Fruit fly (Drosophila melanogaster): Measurements from ENCODE around the gene CG8087.
A peak's percentile ranks its signal among the peaks of the same experiment; 100 is the strongest.

Gene CG8087

dm6 chr3R:14562040-14562439 lies 2.6 kb downstream of the CG8087 start, which contains the start of gene CG14851:
TSS of gene CG14851 (plus strand) at chr3R:14562340.
- TF ChIP-seq Smox (GFP tag; optimal IDR thresholded peaks at IDR 0.05) = no peak
- no peak for TF ChIP-seq Eip75B (GFP tag; optimal IDR thresholded peaks at IDR 0.05)
- no peak for TF ChIP-seq CG31627 (GFP tag; optimal IDR thresholded peaks at IDR 0.05)
- TF ChIP-seq cyc (GFP tag; optimal IDR thresholded peaks at IDR 0.05) = no peak

- TF ChIP-seq CG6163 (GFP tag; IDR thresholded peaks at IDR 0.05) (no peak), CG6276 (GFP tag; optimal IDR thresholded peaks at IDR 0.05) (no peak), svp (GFP tag) (no peak), Eip75B (GFP tag; optimal IDR thresholded peaks at IDR 0.05) (no peak), Hr39 (GFP tag; optimal IDR thresholded peaks at IDR 0.05) (no peak), CG6808 (GFP tag; optimal IDR thresholded peaks at IDR 0.05) (no peak), CG15336 (GFP tag; IDR thresholded peaks at IDR 0.05) (no peak), CG11902 (GFP tag; optimal IDR thresholded peaks at IDR 0.05) (no peak), Met (GFP tag; optimal IDR thresholded peaks at IDR 0.05) (no peak), eg (GFP tag; IDR thresholded peaks at IDR 0.05) (no peak), CG8632 (GFP tag; optimal IDR thresholded peaks at IDR 0.05) (no peak), ss (GFP tag; optimal IDR thresholded peaks at IDR 0.05) (no peak), fd59A (GFP tag; optimal IDR thresholded peaks at IDR 0.05) (no peak), Eip78C (GFP tag) (no peak), Sox102F (GFP tag; optimal IDR thresholded peaks at IDR 0.05) (no peak), CG8119 (GFP tag; IDR thresholded peaks at IDR 0.05) (no peak), Ets21C (GFP tag; optimal IDR thresholded peaks at IDR 0.05) (no peak), CG7368 (GFP tag; optimal IDR thresholded peaks at IDR 0.05) (no peak), achi (GFP tag; optimal IDR thresholded peaks at IDR 0.05) (no peak)
These were observed 4.0 kb downstream of the CG8087 start, which contains the start of gene Jig for dm6 chr3R:14560635-14561034. TSS of gene Jig (plus strand) at chr3R:14560935.

- TF ChIP-seq topi (GFP tag; optimal IDR thresholded peaks at IDR 0.05) (no peak), Hr39 (GFP tag; optimal IDR thresholded peaks at IDR 0.05) (no peak), CG8119 (GFP tag; IDR thresholded peaks at IDR 0.05) (no peak), net (GFP tag; optimal IDR thresholded peaks at IDR 0.05) (no peak), salr (GFP tag; optimal IDR thresholded peaks at IDR 0.05) (no peak), dsx (GFP tag; optimal IDR thresholded peaks at IDR 0.05; ENCODE audit: poor library complexity, severe bottlenecking) (no peak), CG34406 (GFP tag; optimal IDR thresholded peaks at IDR 0.05) (no peak), CG6808 (GFP tag; optimal IDR thresholded peaks at IDR 0.05) (no peak), CG11294 (GFP tag; IDR thresholded peaks at IDR 0.05) (no peak), Lpt (GFP tag; optimal IDR thresholded peaks at IDR 0.05) (no peak), Met (GFP tag; optimal IDR thresholded peaks at IDR 0.05) (no peak)
These were observed 4.7 kb downstream of the CG8087 start, which contains the start of gene CG14854 for dm6 chr3R:14559954-14560353. TSS of gene CG14854 (minus strand) at chr3R:14560054.

- TF ChIP-seq Ets21C (GFP tag; optimal IDR thresholded peaks at IDR 0.05) (peak; percentile 15), topi (GFP tag; optimal IDR thresholded peaks at IDR 0.05) (peak; percentile 61), Hr38 (GFP tag; optimal IDR thresholded peaks at IDR 0.05) (no peak), Hr39 (GFP tag; optimal IDR thresholded peaks at IDR 0.05) (peak; percentile 28), Smox (GFP tag; optimal IDR thresholded peaks at IDR 0.05) (peak; percentile 46), svp (GFP tag) (peak; percentile 84), vri (GFP tag; optimal IDR thresholded peaks at IDR 0.05) (no peak), ss (GFP tag; optimal IDR thresholded peaks at IDR 0.05) (peak in 1 of 2 experiments; percentile 69), CG11294 (GFP tag; IDR thresholded peaks at IDR 0.05) (peak; percentile 59; the same call in 1 of the 2 replicates), CG32006 (GFP tag; optimal IDR thresholded peaks at IDR 0.05) (peak; percentile 94), Sox102F (GFP tag; optimal IDR thresholded peaks at IDR 0.05) (peak; percentile 49), Sox15 (GFP tag; optimal IDR thresholded peaks at IDR 0.05) (peak; percentile 32), CG6854 (GFP tag; optimal IDR thresholded peaks at IDR 0.05) (no peak), CG3032 (tag; optimal IDR thresholded peaks at IDR 0.05) (peak; percentile 58), lz (GFP tag; optimal IDR thresholded peaks at IDR 0.05) (peak; percentile 67), Eip75B (GFP tag; optimal IDR thresholded peaks at IDR 0.05) (peak; percentile 59), dac (GFP tag; optimal IDR thresholded peaks at IDR 0.05) (peak; percentile 87), eg (GFP tag; IDR thresholded peaks at IDR 0.05) (peak; percentile 81), Eip78C (GFP tag) (peak; percentile 94), Met (GFP tag; optimal IDR thresholded peaks at IDR 0.05) (peak; percentile 63), CG7368 (GFP tag; optimal IDR thresholded peaks at IDR 0.05) (peak; percentile 34), CG8632 (GFP tag; optimal IDR thresholded peaks at IDR 0.05) (peak; percentile 30), CG8319 (GFP tag; optimal IDR thresholded peaks at IDR 0.05) (no peak), Blimp-1 (GFP tag; optimal IDR thresholded peaks at IDR 0.05) (no peak), esn (GFP tag; optimal IDR thresholded peaks at IDR 0.05) (peak; percentile 59), CG15336 (GFP tag; IDR thresholded peaks at IDR 0.05) (peak; percentile 88), Eip93F (GFP tag; optimal IDR thresholded peaks at IDR 0.05) (no peak), CG1621 (tag; optimal IDR thresholded peaks at IDR 0.05) (peak; percentile 52), CG6808 (GFP tag; optimal IDR thresholded peaks at IDR 0.05) (peak; percentile 49), CG4318 (GFP tag; optimal IDR thresholded peaks at IDR 0.05) (peak; percentile 86)
These were observed 6.2 kb downstream of the CG8087 start for dm6 chr3R:14558383-14558883.

Data from whole organism, prepupa.